Fruit fly (Drosophila melanogaster) whole organism, prepupa: ENCODE measurements around the gene eIF3g1.

ENCODE experiments used
- Blimp-1 ChIP-seq: fragments of 200-800 bp; sonication (Bioruptor generic); optimal IDR thresholded peaks from 3 replicates; lab custom pipeline; 2017; ENCODE audit warnings: missing biosample characterization, missing genetic modification characterization, mild to moderate bottlenecking, moderate library complexity, missing genetic modification reagents
- CG10669 ChIP-seq: fragments of 200-800 bp; sonication (Bioruptor generic); optimal IDR thresholded peaks from 3 replicates; lab custom pipeline; 2018; ENCODE audit warnings: missing biosample characterization, mild to moderate bottlenecking, missing genetic modification characterization, moderate library complexity
- CG11294 ChIP-seq: fragments of 200-800 bp; sonication (Bioruptor generic); IDR thresholded peaks from 2 replicates; pipeline ENCODE4 v1.3.6; 2022; ENCODE audit warnings: missing biosample characterization, missing genetic modification characterization
- CG11762 ChIP-seq: fragments of 200-800 bp; sonication (Bioruptor generic); optimal IDR thresholded peaks from 3 replicates; lab custom pipeline; 2016; ENCODE audit warnings: missing biosample characterization, missing genetic modification characterization; ENCODE audit not compliant: insufficient read depth
- CG11902 ChIP-seq: fragments of 200-800 bp; sonication (Bioruptor generic); optimal IDR thresholded peaks from 3 replicates; lab custom pipeline; 2016; ENCODE audit warnings: missing biosample characterization, missing genetic modification characterization
- CG15336 ChIP-seq: fragments of 200-800 bp; sonication (Bioruptor generic); IDR thresholded peaks from 2 replicates; pipeline ENCODE4 v1.3.6; 2022; ENCODE audit warnings: missing biosample characterization, missing genetic modification characterization
- CG1621 ChIP-seq: fragments of 200-800 bp; sonication (Bioruptor generic); optimal IDR thresholded peaks from 3 replicates; lab custom pipeline; 2018; ENCODE audit warnings: missing biosample characterization, mild to moderate bottlenecking, missing genetic modification characterization
- CG16779 ChIP-seq: fragments of 200-800 bp; sonication (Bioruptor generic); optimal IDR thresholded peaks from 3 replicates; lab custom pipeline; 2017; ENCODE audit warnings: missing biosample characterization, mild to moderate bottlenecking, missing genetic modification characterization
- CG3032 ChIP-seq: fragments of 200-800 bp; optimal IDR thresholded peaks from 2 replicates; lab custom pipeline; 2019; ENCODE audit warnings: missing biosample characterization, mild to moderate bottlenecking, missing genetic modification characterization, moderate library complexity
- CG31627 ChIP-seq: fragments of 200-800 bp; sonication (Bioruptor generic); optimal IDR thresholded peaks from 3 replicates; lab custom pipeline; 2016; ENCODE audit warnings: missing biosample characterization, missing genetic modification characterization
- CG32006 ChIP-seq: fragments of 200-800 bp; sonication (Bioruptor generic); optimal IDR thresholded peaks from 3 replicates; lab custom pipeline; 2017; ENCODE audit warnings: missing biosample characterization, mild to moderate bottlenecking, missing genetic modification characterization
- CG3919 ChIP-seq: fragments of 200-800 bp; sonication (Bioruptor generic); optimal IDR thresholded peaks from 3 replicates; lab custom pipeline; 2016; ENCODE audit warnings: missing biosample characterization, missing genetic modification characterization
- CG4318 ChIP-seq: fragments of 200-800 bp; sonication (Bioruptor generic); optimal IDR thresholded peaks from 3 replicates; lab custom pipeline; 2017; ENCODE audit warnings: missing biosample characterization, mild to moderate bottlenecking, missing genetic modification characterization
- CG6163 ChIP-seq: fragments of 200-800 bp; sonication (Bioruptor generic); IDR thresholded peaks from 3 replicates; pipeline ENCODE4 v1.3.6; 2022; ENCODE audit warnings: missing biosample characterization, missing genetic modification characterization
- CG6276 ChIP-seq: fragments of 200-800 bp; sonication (Bioruptor generic); optimal IDR thresholded peaks from 2 replicates; lab custom pipeline; 2017; ENCODE audit warnings: missing biosample characterization, mild to moderate bottlenecking, missing genetic modification characterization
- CG6808 ChIP-seq: fragments of 200-800 bp; sonication (Bioruptor generic); optimal IDR thresholded peaks from 3 replicates; lab custom pipeline; 2017; ENCODE audit warnings: missing biosample characterization, missing genetic modification characterization, mild to moderate bottlenecking, moderate library complexity, missing genetic modification reagents
- CG6854 ChIP-seq: fragments of 200-800 bp; sonication (Bioruptor generic); optimal IDR thresholded peaks from 2 replicates; lab custom pipeline; 2017; ENCODE audit warnings: missing biosample characterization, mild to moderate bottlenecking, missing genetic modification characterization
- CG7368 ChIP-seq: fragments of 200-800 bp; sonication (Bioruptor generic); optimal IDR thresholded peaks from 3 replicates; lab custom pipeline; 2016; ENCODE audit warnings: missing biosample characterization, missing genetic modification characterization
- CG8119 ChIP-seq: fragments of 200-800 bp; sonication (Bioruptor generic); IDR thresholded peaks from 3 replicates; pipeline ENCODE4 v1.3.6; 2022; ENCODE audit warnings: missing biosample characterization, missing genetic modification characterization
- CG8319 ChIP-seq: fragments of 200-800 bp; sonication (Bioruptor generic); optimal IDR thresholded peaks from 3 replicates; lab custom pipeline; 2016; ENCODE audit warnings: missing biosample characterization, missing genetic modification characterization
- CG8632 ChIP-seq: fragments of 200-800 bp; sonication (Bioruptor generic); optimal IDR thresholded peaks from 3 replicates; lab custom pipeline; 2016; ENCODE audit warnings: missing biosample characterization, missing genetic modification characterization
- CG9139 ChIP-seq: fragments of 200-800 bp; sonication (Bioruptor generic); optimal IDR thresholded peaks from 3 replicates; lab custom pipeline; 2017; ENCODE audit warnings: missing biosample characterization, mild to moderate bottlenecking, missing genetic modification characterization
- Eip75B ChIP-seq: fragments of 200-800 bp; sonication (Bioruptor generic); optimal IDR thresholded peaks from 3 replicates; lab custom pipeline; 2016; ENCODE audit warnings: missing biosample characterization, missing genetic modification characterization
- Eip78C ChIP-seq: fragments of 200-800 bp; sonication (Bioruptor generic); peaks from one replicate; lab custom pipeline; 2016; ENCODE audit warnings: missing biosample characterization, missing genetic modification characterization
- Ets96B ChIP-seq: fragments of 200-800 bp; optimal IDR thresholded peaks from 2 replicates; lab custom pipeline; 2019; ENCODE audit warnings: missing biosample characterization, mild to moderate bottlenecking, missing genetic modification characterization, moderate library complexity
- Gug ChIP-seq: fragments of 200-800 bp; sonication (Bioruptor generic); IDR thresholded peaks from 2 replicates; pipeline ENCODE4 v1.3.6; 2022; ENCODE audit warnings: missing biosample characterization, missing genetic modification characterization
- Hr38 ChIP-seq: sonication (Bioruptor generic); optimal IDR thresholded peaks from 2 replicates; lab custom pipeline; 2016; ENCODE audit warnings: missing biosample characterization, missing genetic modification characterization
- Hr4 ChIP-seq: fragments of 200-800 bp; sonication (Bioruptor generic); optimal IDR thresholded peaks from 3 replicates; lab custom pipeline; 2016; ENCODE audit warnings: missing biosample characterization, missing genetic modification characterization
- Lpt ChIP-seq: fragments of 200-800 bp; sonication (Bioruptor generic); optimal IDR thresholded peaks from 3 replicates; lab custom pipeline; 2016; ENCODE audit warnings: missing biosample characterization, missing genetic modification characterization
- Met ChIP-seq: fragments of 200-800 bp; sonication (Bioruptor generic); optimal IDR thresholded peaks from 3 replicates; lab custom pipeline; 2016; ENCODE audit warnings: missing biosample characterization, missing genetic modification characterization
- OdsH ChIP-seq: fragments of 200-800 bp; sonication (Bioruptor generic); optimal IDR thresholded peaks from 3 replicates; lab custom pipeline; 2016; ENCODE audit warnings: missing biosample characterization, missing genetic modification characterization
- Sox102F ChIP-seq: fragments of 200-800 bp; sonication (Bioruptor generic); optimal IDR thresholded peaks from 2 replicates; lab custom pipeline; 2016; ENCODE audit warnings: missing biosample characterization, mild to moderate bottlenecking, missing genetic modification characterization
- Sox15 ChIP-seq: fragments of 200-800 bp; sonication (Bioruptor generic); optimal IDR thresholded peaks from 3 replicates; lab custom pipeline; 2016; ENCODE audit warnings: missing biosample characterization, missing genetic modification characterization
- acj6 ChIP-seq: fragments of 200-800 bp; sonication (Bioruptor generic); optimal IDR thresholded peaks from 3 replicates; lab custom pipeline; 2016; ENCODE audit warnings: missing biosample characterization, missing genetic modification characterization
- cyc ChIP-seq: fragments of 200-800 bp; sonication (Bioruptor generic); optimal IDR thresholded peaks from 3 replicates; lab custom pipeline; 2016; ENCODE audit warnings: missing biosample characterization, missing genetic modification characterization
- dsx ChIP-seq: fragments of 200-800 bp; optimal IDR thresholded peaks from 3 replicates; lab custom pipeline; 2019; ENCODE audit warnings: missing biosample characterization, mild to moderate bottlenecking, missing genetic modification characterization, moderate library complexity; ENCODE audit not compliant: poor library complexity, severe bottlenecking
- eg ChIP-seq: fragments of 200-800 bp; sonication (Bioruptor generic); IDR thresholded peaks from 3 replicates; pipeline ENCODE4 v1.3.6; 2022; ENCODE audit warnings: missing biosample characterization, missing genetic modification characterization
- esn ChIP-seq: fragments of 200-800 bp; sonication (Bioruptor generic); optimal IDR thresholded peaks from 2 replicates; lab custom pipeline; 2016; ENCODE audit warnings: missing biosample characterization, mild to moderate bottlenecking, missing genetic modification characterization, moderate library complexity
- fd59A ChIP-seq: fragments of 200-800 bp; sonication (Bioruptor generic); optimal IDR thresholded peaks from 2 replicates; lab custom pipeline; 2017; ENCODE audit warnings: missing biosample characterization, mild to moderate bottlenecking, missing genetic modification characterization, missing genetic modification reagents
- fd85E ChIP-seq: fragments of 200-800 bp; sonication (Bioruptor generic); optimal IDR thresholded peaks from 3 replicates; lab custom pipeline; 2016; ENCODE audit warnings: missing biosample characterization, missing genetic modification characterization
- fkh ChIP-seq: fragments of 200-800 bp; sonication (Bioruptor generic); optimal IDR thresholded peaks from 3 replicates; lab custom pipeline; 2017; ENCODE audit warnings: missing biosample characterization, mild to moderate bottlenecking, missing genetic modification characterization, moderate library complexity
- lz ChIP-seq: fragments of 200-800 bp; sonication (Bioruptor generic); optimal IDR thresholded peaks from 3 replicates; lab custom pipeline; 2016; ENCODE audit warnings: missing biosample characterization, missing genetic modification characterization
- net ChIP-seq: fragments of 200-800 bp; sonication (Bioruptor generic); optimal IDR thresholded peaks from 3 replicates; lab custom pipeline; 2016; ENCODE audit warnings: missing biosample characterization, missing genetic modification characterization
- pdm3 ChIP-seq: fragments of 200-800 bp; sonication (Bioruptor generic); optimal IDR thresholded peaks from 3 replicates; lab custom pipeline; 2016; ENCODE audit warnings: missing biosample characterization, missing genetic modification characterization
- spab ChIP-seq: fragments of 200-800 bp; sonication (Bioruptor generic); optimal IDR thresholded peaks from 2 replicates; lab custom pipeline; 2017; ENCODE audit warnings: missing biosample characterization, mild to moderate bottlenecking, missing genetic modification characterization, missing genetic modification reagents
- ss ChIP-seq, 2 experiments: fragments of 200-800 bp; sonication (Bioruptor generic); optimal IDR thresholded peaks; 2 replicates in 1 of 2; 3 replicates in 1 of 2; lab custom pipeline; 2017 to 2018; ENCODE audit warnings: mild to moderate bottlenecking in 2 of 2, missing biosample characterization in 2 of 2, missing genetic modification characterization in 2 of 2, moderate library complexity in 1 of 2
- vri ChIP-seq: fragments of 200-800 bp; sonication (Bioruptor generic); optimal IDR thresholded peaks from 3 replicates; lab custom pipeline; 2016; ENCODE audit warnings: missing biosample characterization, mild to moderate bottlenecking, missing genetic modification characterization

Gene eIF3g1

dm6 chrX:2603851-2604505 is 6.2 kb downstream of the eIF3g1 start, which contains the start of the genes Klp3A and Zw10 (continued):
- TF ChIP-seq eg (GFP tag; lab: Robert Waterston, UW) (no peak), CG3032 (tag; lab: Kevin White, UChicago) (peak; percentile 12), CG7368 (GFP tag; lab: Kevin White, UChicago) (no peak), CG3919 (GFP tag; lab: Kevin White, UChicago) (no peak), dsx (GFP tag; lab: Kevin White, UChicago) (no peak), Gug (0 out of 2 replicates have a peak, but pooled peaks have one; percentile 24), CG11762 (GFP tag; lab: Kevin White, UChicago) (no peak), CG11294 (GFP tag; lab: Robert Waterston, UW) (no peak)

dm6 chrX:2593753-2594096 is 16.4 kb downstream of the eIF3g1 start:
- peak; percentile 84 for TF ChIP-seq CG6854 (GFP tag; lab: Kevin White, UChicago)
- peak; percentile 78 for TF ChIP-seq dsx (GFP tag; lab: Kevin White, UChicago)
- TF ChIP-seq CG11294 (GFP tag; lab: Robert Waterston, UW), result peak; percentile 92
- TF ChIP-seq Hr4 (GFP tag; lab: Kevin White, UChicago), result peak; percentile 89
- peak; percentile 82 for TF ChIP-seq CG1621
- peak; percentile 74 for TF ChIP-seq CG4318
- TF ChIP-seq net (GFP tag; lab: Kevin White, UChicago), result peak; percentile 88
- peak; percentile 80 for TF ChIP-seq CG9139 (GFP tag; lab: Kevin White, UChicago)
- TF ChIP-seq vri (GFP tag; lab: Kevin White, UChicago), result peak; percentile 94
- TF ChIP-seq Ets96B, result peak; percentile 85
- peak; percentile 78 for TF ChIP-seq CG3032 (tag; lab: Kevin White, UChicago)
- peak; percentile 93 for TF ChIP-seq Met
- TF ChIP-seq CG10669, result peak; percentile 88
- TF ChIP-seq CG6276 (GFP tag; lab: Kevin White, UChicago), result peak; percentile 85
- peak; percentile 72 for TF ChIP-seq Lpt (GFP tag; lab: Kevin White, UChicago)
- TF ChIP-seq CG31627, result peak; percentile 96
- peak; percentile 95 for TF ChIP-seq CG6163 (GFP tag; lab: Robert Waterston, UW)
- TF ChIP-seq CG8119 (GFP tag; lab: Robert Waterston, UW), result peak; percentile 81
- peak; percentile 79 for TF ChIP-seq Blimp-1
- TF ChIP-seq CG6808 (GFP tag; lab: Kevin White, UChicago), result peak; percentile 81
- peak; percentile 67 for TF ChIP-seq fkh (GFP tag; lab: Kevin White, UChicago)
- TF ChIP-seq Sox102F (GFP tag; lab: Kevin White, UChicago), result peak; percentile 90
- peak; percentile 91 for TF ChIP-seq Eip75B (GFP tag; lab: Kevin White, UChicago)
- peak; percentile 68 for TF ChIP-seq CG16779
- peak; percentile 91 for TF ChIP-seq acj6
- peak; percentile 66 to 88 for TF ChIP-seq ss (GFP tag; optimal IDR thresholded peaks at IDR 0.05; lab: Kevin White, UChicago)
- peak; percentile 92 for TF ChIP-seq OdsH (GFP tag; lab: Kevin White, UChicago)
- TF ChIP-seq CG15336, result peak; percentile 84
- TF ChIP-seq Hr38 (GFP tag; lab: Kevin White, UChicago), result peak; percentile 6
- peak; percentile 88 for TF ChIP-seq fd85E
- peak; percentile 92 for TF ChIP-seq pdm3 (GFP tag; lab: Kevin White, UChicago)
- TF ChIP-seq cyc, result peak; percentile 97
- peak; percentile 96 for TF ChIP-seq Eip78C (GFP tag; lab: Kevin White, UChicago)
- peak; percentile 91 for TF ChIP-seq CG8632
- peak; percentile 95 for TF ChIP-seq CG3919 (GFP tag; lab: Kevin White, UChicago)
- peak; percentile 95 for TF ChIP-seq eg (GFP tag; lab: Robert Waterston, UW)
- peak; percentile 83 for TF ChIP-seq fd59A (GFP tag; lab: Kevin White, UChicago)
- TF ChIP-seq CG8319 (GFP tag; lab: Kevin White, UChicago), result peak; percentile 85
- peak; percentile 86 for TF ChIP-seq CG32006 (GFP tag; lab: Kevin White, UChicago)
- peak; percentile 96 for TF ChIP-seq CG11902
- TF ChIP-seq esn, result peak; percentile 93
- peak; percentile 95 for TF ChIP-seq CG7368 (GFP tag; lab: Kevin White, UChicago)
- TF ChIP-seq Sox15 (GFP tag; lab: Kevin White, UChicago), result peak; percentile 93
- TF ChIP-seq spab (GFP tag; lab: Kevin White, UChicago), result peak; percentile 82
- peak; percentile 90 for TF ChIP-seq Gug
- TF ChIP-seq lz (GFP tag; lab: Kevin White, UChicago), result peak; percentile 95
